Fruit fly (Drosophila melanogaster) whole organism, embryonic: ENCODE data around the gene CG17929.

Experiments used
- ATbp ChIP-seq: fragments of 200-800 bp; sonication (Bioruptor generic); optimal IDR thresholded peaks from 2 replicates; lab custom pipeline; 2017; ENCODE audit warnings: missing biosample characterization, mild to moderate bottlenecking, missing genetic modification characterization, missing genetic modification reagents
- Abd-B ChIP-seq: fragments of 200-800 bp; sonication (Bioruptor generic); optimal IDR thresholded peaks from 2 replicates; lab custom pipeline; 2018; ENCODE audit warnings: missing biosample characterization, mild to moderate bottlenecking, missing genetic modification characterization, moderate library complexity
- CG11085 ChIP-seq: fragments of 200-800 bp; sonication (Bioruptor generic); IDR thresholded peaks from 2 replicates; pipeline ENCODE4 v1.3.6; 2022; ENCODE audit warnings: missing biosample characterization, missing genetic modification characterization
- CG14441 ChIP-seq: fragments of 200-800 bp; sonication (Bioruptor generic); IDR thresholded peaks from 2 replicates; pipeline ENCODE4 v1.3.6; 2022; ENCODE audit warnings: missing biosample characterization, missing genetic modification characterization
- CG17385 ChIP-seq: fragments of 200-800 bp; sonication (Bioruptor generic); optimal IDR thresholded peaks from 3 replicates; lab custom pipeline; 2018; ENCODE audit warnings: missing biosample characterization, mild to moderate bottlenecking, missing genetic modification characterization
- CG1832 ChIP-seq: fragments of 200-800 bp; sonication (Bioruptor generic); optimal IDR thresholded peaks from 2 replicates; lab custom pipeline; 2017; ENCODE audit warnings: missing biosample characterization, mild to moderate bottlenecking, missing genetic modification characterization, inconsistent platforms
- CG3065 ChIP-seq: fragments of 200-800 bp; sonication (Bioruptor generic); optimal IDR thresholded peaks from 2 replicates; lab custom pipeline; 2016; ENCODE audit warnings: missing biosample characterization, missing genetic modification characterization
- CG31224 ChIP-seq: fragments of 200-800 bp; sonication (Bioruptor generic); IDR thresholded peaks from 2 replicates; pipeline ENCODE4 v1.3.6; 2022; ENCODE audit warnings: missing biosample characterization, missing genetic modification characterization
- CG34422 ChIP-seq: fragments of 200-800 bp; sonication (Bioruptor generic); IDR thresholded peaks from 3 replicates; pipeline ENCODE4 v1.3.6; 2022; ENCODE audit warnings: missing biosample characterization, missing genetic modification characterization
- CG43689 ChIP-seq: fragments of 200-800 bp; sonication (Bioruptor generic); IDR thresholded peaks from 2 replicates; pipeline ENCODE4 v1.3.6; 2022; ENCODE audit warnings: missing biosample characterization, missing genetic modification characterization
- CG6791 ChIP-seq: fragments of 200-800 bp; sonication (Bioruptor generic); IDR thresholded peaks from 3 replicates; pipeline ENCODE4 v1.3.6; 2022; ENCODE audit warnings: missing biosample characterization, missing genetic modification characterization; ENCODE audit not compliant: partially characterized antibody
- CG7556 ChIP-seq: fragments of 200-800 bp; sonication (Bioruptor generic); optimal IDR thresholded peaks from 2 replicates; lab custom pipeline; 2017; ENCODE audit warnings: missing biosample characterization, mild to moderate bottlenecking, missing genetic modification characterization
- CG7745 ChIP-seq: fragments of 200-800 bp; sonication (Bioruptor generic); optimal IDR thresholded peaks from 2 replicates; lab custom pipeline; 2018; ENCODE audit warnings: missing biosample characterization, mild to moderate bottlenecking, missing genetic modification characterization, moderate library complexity
- CG7963 ChIP-seq: fragments of 200-800 bp; sonication (Bioruptor generic); IDR thresholded peaks from 3 replicates; pipeline ENCODE4 v1.3.6; 2022; ENCODE audit warnings: missing biosample characterization, missing genetic modification characterization; ENCODE audit not compliant: partially characterized antibody
- CG8290 ChIP-seq, 3 experiments: fragments of 200-800 bp; sonication (Bioruptor generic); optimal IDR thresholded peaks; 2 replicates each; lab custom pipeline; 2016 to 2019; ENCODE audit warnings: missing biosample characterization in 3 of 3, missing genetic modification characterization in 3 of 3, mild to moderate bottlenecking in 2 of 3, moderate library complexity in 1 of 3
- CG8388 ChIP-seq: fragments of 200-800 bp; sonication (Bioruptor generic); optimal IDR thresholded peaks from 2 replicates; lab custom pipeline; 2019; ENCODE audit warnings: missing biosample characterization, mild to moderate bottlenecking, missing genetic modification characterization, moderate library complexity
- Dip2 ChIP-seq: fragments of 200-800 bp; sonication (Bioruptor generic); IDR thresholded peaks from 2 replicates; pipeline ENCODE4 v1.3.6; 2022; ENCODE audit warnings: missing biosample characterization, missing genetic modification characterization
- Dp ChIP-seq: fragments of 200-800 bp; sonication (Bioruptor generic); optimal IDR thresholded peaks from 2 replicates; lab custom pipeline; 2018; ENCODE audit warnings: missing biosample characterization, mild to moderate bottlenecking, missing genetic modification characterization, moderate library complexity
- E2f2 ChIP-seq: fragments of 200-800 bp; sonication (Bioruptor generic); IDR thresholded peaks from 2 replicates; pipeline ENCODE4 v1.3.6; 2022; ENCODE audit warnings: missing biosample characterization, missing genetic modification characterization
- Eip74EF ChIP-seq, 2 experiments: fragments of 200-800 bp in 1 of 2; fragments of >200 bp in 1 of 2; sonication (Bioruptor generic) in 1 of 2; optimal IDR thresholded peaks; 2 replicates each; lab custom pipeline; 2017 to 2019; ENCODE audit warnings: missing biosample characterization in 2 of 2, missing genetic modification characterization in 2 of 2, mild to moderate bottlenecking in 1 of 2, moderate library complexity in 1 of 2
- HLH3B ChIP-seq: fragments of 200-800 bp; sonication (Bioruptor generic); IDR thresholded peaks from 2 replicates; pipeline ENCODE4 v1.3.6; 2022; ENCODE audit warnings: missing biosample characterization, missing genetic modification characterization
- Hey ChIP-seq: fragments of 200-800 bp; sonication (Bioruptor generic); optimal IDR thresholded peaks from 3 replicates; lab custom pipeline; 2018; ENCODE audit warnings: missing biosample characterization, mild to moderate bottlenecking, missing genetic modification characterization
- Hr3 ChIP-seq: fragments of 200-800 bp; sonication (Bioruptor generic); optimal IDR thresholded peaks from 3 replicates; lab custom pipeline; 2016; ENCODE audit warnings: missing biosample characterization, missing genetic modification characterization
- Max ChIP-seq: fragments of 200-800 bp; sonication (Bioruptor generic); optimal IDR thresholded peaks from 2 replicates; lab custom pipeline; 2016; ENCODE audit warnings: missing biosample characterization, mild to moderate bottlenecking, missing genetic modification characterization
- Nf-YA ChIP-seq: fragments of 200-800 bp; sonication (Bioruptor generic); IDR thresholded peaks from 2 replicates; pipeline ENCODE4 v1.3.6; 2022; ENCODE audit warnings: missing biosample characterization, missing genetic modification characterization
- Pdp1 ChIP-seq, 2 experiments: fragments of 200-800 bp; sonication (Bioruptor generic); optimal IDR thresholded peaks; 3 replicates each; lab custom pipeline; 2016; ENCODE audit warnings: missing biosample characterization in 2 of 2, missing genetic modification characterization in 2 of 2, mild to moderate bottlenecking in 1 of 2, moderate library complexity in 1 of 2
- Sox100B ChIP-seq: fragments of 200-800 bp; sonication (Bioruptor generic); optimal IDR thresholded peaks from 3 replicates; lab custom pipeline; 2018; ENCODE audit warnings: missing biosample characterization, mild to moderate bottlenecking, missing genetic modification characterization
- Sry-δ ChIP-seq: fragments of 200-800 bp; sonication (Bioruptor generic); optimal IDR thresholded peaks from 2 replicates; lab custom pipeline; 2016; ENCODE audit warnings: missing biosample characterization, missing genetic modification characterization
- aop ChIP-seq: fragments of 200-800 bp; sonication (Bioruptor generic); IDR thresholded peaks from 2 replicates; pipeline ENCODE4 v1.3.6; 2022; ENCODE audit warnings: missing biosample characterization, missing genetic modification characterization
- cato ChIP-seq: fragments of 200-800 bp; sonication (Bioruptor generic); optimal IDR thresholded peaks from 2 replicates; lab custom pipeline; 2016; ENCODE audit warnings: missing biosample characterization, missing genetic modification characterization, borderline replicate concordance
- crol ChIP-seq: fragments of 200-800 bp; sonication (Bioruptor generic); IDR thresholded peaks from 2 replicates; pipeline ENCODE4 v1.3.6; 2022; ENCODE audit warnings: missing biosample characterization, missing genetic modification characterization
- danr ChIP-seq: fragments of 200-800 bp; sonication (Bioruptor generic); IDR thresholded peaks from 2 replicates; pipeline ENCODE4 v1.3.6; 2022; ENCODE audit warnings: missing biosample characterization, missing genetic modification characterization
- dmrt11E ChIP-seq: fragments of 200-800 bp; sonication (Bioruptor generic); optimal IDR thresholded peaks from 3 replicates; lab custom pipeline; 2018; ENCODE audit warnings: missing biosample characterization, mild to moderate bottlenecking, missing genetic modification characterization, moderate library complexity
- ems ChIP-seq: fragments of 200-800 bp; sonication (Bioruptor generic); optimal IDR thresholded peaks from 3 replicates; lab custom pipeline; 2016; ENCODE audit warnings: missing biosample characterization, missing genetic modification characterization
- eyg ChIP-seq: fragments of 200-800 bp; sonication (Bioruptor generic); optimal IDR thresholded peaks from 3 replicates; lab custom pipeline; 2016; ENCODE audit warnings: missing biosample characterization, missing genetic modification characterization
- gcm ChIP-seq: fragments of 200-800 bp; sonication (Bioruptor generic); optimal IDR thresholded peaks from 2 replicates; lab custom pipeline; 2019; ENCODE audit warnings: missing biosample characterization, mild to moderate bottlenecking, missing genetic modification characterization, moderate library complexity
- gem ChIP-seq: fragments of 200-800 bp; sonication (Bioruptor generic); optimal IDR thresholded peaks from 2 replicates; lab custom pipeline; 2019; ENCODE audit warnings: missing biosample characterization, mild to moderate bottlenecking, missing genetic modification characterization, moderate library complexity
- gro ChIP-seq: fragments of 200-800 bp; sonication (Bioruptor generic); optimal IDR thresholded peaks from 2 replicates; lab custom pipeline; 2016; ENCODE audit warnings: missing biosample characterization, missing genetic modification characterization
- gsb-n ChIP-seq: fragments of 200-800 bp; sonication (Bioruptor generic); optimal IDR thresholded peaks from 3 replicates; lab custom pipeline; 2018; ENCODE audit warnings: missing biosample characterization, mild to moderate bottlenecking, missing genetic modification characterization
- ind ChIP-seq: fragments of 200-800 bp; sonication (Bioruptor generic); optimal IDR thresholded peaks from 3 replicates; lab custom pipeline; 2016; ENCODE audit warnings: missing biosample characterization, missing genetic modification characterization
- klu ChIP-seq: fragments of 200-800 bp; sonication (Bioruptor generic); IDR thresholded peaks from 2 replicates; pipeline ENCODE4 v1.3.6; 2022; ENCODE audit warnings: missing biosample characterization, missing genetic modification characterization
- knrl ChIP-seq: fragments of 200-800 bp; sonication (Bioruptor generic); IDR thresholded peaks from 3 replicates; pipeline ENCODE4 v1.3.6; 2022; ENCODE audit warnings: missing biosample characterization, missing genetic modification characterization; ENCODE audit not compliant: partially characterized antibody
- lmd ChIP-seq: fragments of 200-800 bp; sonication (Bioruptor generic); IDR thresholded peaks from 2 replicates; pipeline ENCODE4 v1.3.6; 2022; ENCODE audit warnings: missing biosample characterization, missing genetic modification characterization
- run ChIP-seq: fragments of 200-800 bp; sonication (Bioruptor generic); optimal IDR thresholded peaks from 3 replicates; lab custom pipeline; 2018; ENCODE audit warnings: missing biosample characterization, mild to moderate bottlenecking, missing genetic modification characterization
- shn ChIP-seq: fragments of 200-800 bp; sonication (Bioruptor generic); optimal IDR thresholded peaks from 3 replicates; lab custom pipeline; 2016; ENCODE audit warnings: missing biosample characterization, missing genetic modification characterization
- stwl ChIP-seq: fragments of 200-800 bp; sonication (Bioruptor generic); optimal IDR thresholded peaks from 3 replicates; lab custom pipeline; 2018; ENCODE audit warnings: missing biosample characterization, mild to moderate bottlenecking, missing genetic modification characterization, moderate library complexity
- tap ChIP-seq: fragments of 200-800 bp; optimal IDR thresholded peaks from 3 replicates; lab custom pipeline; 2019; ENCODE audit warnings: missing biosample characterization, mild to moderate bottlenecking, missing genetic modification characterization, moderate library complexity
- tx ChIP-seq: fragments of 200-800 bp; sonication (Bioruptor generic); optimal IDR thresholded peaks from 2 replicates; lab custom pipeline; 2016; ENCODE audit warnings: missing biosample characterization, missing genetic modification characterization
- wdn ChIP-seq: fragments of 200-800 bp; sonication (Bioruptor generic); IDR thresholded peaks from 2 replicates; pipeline ENCODE4 v1.3.6; 2022; ENCODE audit warnings: missing biosample characterization, missing genetic modification characterization
- yki ChIP-seq: fragments of >200 bp; optimal IDR thresholded peaks from 3 replicates; lab custom pipeline; 2018

CG17929 gene

dm6 chr3R:16336327-16337052 is 11.2 kb downstream of the CG17929 start (continued):
- TF ChIP-seq knrl (GFP tag; lab: Robert Waterston, UW) (no peak), E2f2 (GFP tag; lab: Robert Waterston, UW) (no peak), CG8388 (GFP tag; lab: Kevin White, UChicago) (peak; percentile 22), Eip74EF (GFP tag; optimal IDR thresholded peaks at IDR 0.05; lab: Kevin White, UChicago) (no peak), klu (no peak), gem (tag; lab: Kevin White, UChicago) (peak; percentile 52), CG1832 (no peak), yki (lab: Kevin White, UChicago) (no peak), CG17385 (GFP tag; lab: Kevin White, UChicago) (no peak), CG43689 (GFP tag; lab: Robert Waterston, UW) (no peak), Hey (tag; lab: Kevin White, UChicago) (peak; percentile 26), HLH3B (GFP tag; lab: Robert Waterston, UW) (no peak), CG34422 (no peak), ind (no peak), eyg (GFP tag; lab: Kevin White, UChicago) (no peak), ems (no peak), ATbp (GFP tag; lab: Kevin White, UChicago) (no peak), Nf-YA (no peak), Sox100B (GFP tag; lab: Kevin White, UChicago) (peak; percentile 47), CG31224 (no peak), aop (GFP tag; lab: Robert Waterston, UW) (no peak), tx (GFP tag; lab: Kevin White, UChicago) (no peak), Dip2 (GFP tag; lab: Robert Waterston, UW) (no peak), Dp (GFP tag; lab: Kevin White, UChicago) (no peak), Sry-δ (GFP tag; lab: Kevin White, UChicago) (no peak), Pdp1 (GFP tag; optimal IDR thresholded peaks at IDR 0.05; lab: Kevin White, UChicago) (no peak), danr (no peak), crol (GFP tag; lab: Robert Waterston, UW) (no peak), stwl (tag; lab: Kevin White, UChicago) (no peak), cato (GFP tag; lab: Kevin White, UChicago) (no peak), CG14441 (GFP tag; lab: Robert Waterston, UW) (no peak), shn (GFP tag; lab: Kevin White, UChicago) (no peak), CG7556 (peak; percentile 25), Hr3 (GFP tag; lab: Kevin White, UChicago) (no peak), dmrt11E (tag; lab: Kevin White, UChicago) (peak; percentile 13), CG6791 (GFP tag; lab: Robert Waterston, UW) (no peak), CG11085 (GFP tag; lab: Robert Waterston, UW) (no peak), Max (GFP tag; lab: Kevin White, UChicago) (no peak), gsb-n (tag; lab: Kevin White, UChicago) (no peak), gro (GFP tag; lab: Kevin White, UChicago) (no peak), run (no peak), CG8290 (GFP tag; optimal IDR thresholded peaks at IDR 0.05; lab: Kevin White, UChicago) (no peak), CG8290 (tag; optimal IDR thresholded peaks at IDR 0.05; lab: Kevin White, UChicago) (no peak), CG7745 (tag; lab: Kevin White, UChicago) (no peak), tap (tag; lab: Kevin White, UChicago) (no peak), wdn (GFP tag; lab: Robert Waterston, UW) (0 out of 2 replicates have a peak, but pooled peaks have one; percentile 12), CG3065 (no peak), lmd (no peak), Abd-B (GFP tag; lab: Kevin White, UChicago) (no peak), CG7963 (no peak), gcm (GFP tag; lab: Kevin White, UChicago) (no peak)
